Fruit fly (Drosophila melanogaster): ENCODE results near the gene CG11357.

DNA sequence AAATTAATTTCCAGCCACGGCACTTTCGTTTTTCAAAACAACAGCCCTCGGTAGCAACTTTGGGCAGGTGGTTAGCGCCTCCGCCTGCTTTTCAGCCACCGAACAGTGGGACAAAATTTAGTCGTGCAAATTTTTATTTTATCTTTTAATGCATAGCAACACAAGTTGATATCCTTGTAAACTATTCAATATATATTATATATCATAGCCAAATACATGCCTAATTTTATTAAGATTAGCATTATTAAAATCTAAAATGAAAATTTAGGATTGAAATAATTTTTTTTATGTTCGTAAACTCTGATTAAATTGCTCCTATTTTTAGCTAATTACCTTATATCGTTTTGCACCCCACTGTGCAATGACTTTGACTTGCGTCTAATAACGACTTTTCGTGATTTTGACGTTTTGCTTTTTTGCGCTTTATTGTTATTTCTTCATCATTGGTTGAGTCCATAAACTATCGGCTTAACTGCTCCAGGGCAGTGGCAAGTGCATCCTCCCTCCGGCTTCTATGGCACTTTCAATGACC, 32.9 kb upstream of the CG11357 start:
- TF ChIP-seq Sp1 (GFP tag; optimal IDR thresholded peaks at IDR 0.05) = no peak
- no peak for TF ChIP-seq br (GFP tag; optimal IDR thresholded peaks at IDR 0.05)
- no peak for TF ChIP-seq GATAd (GFP tag; optimal IDR thresholded peaks at IDR 0.05)
- no peak for TF ChIP-seq usp (GFP tag; optimal IDR thresholded peaks at IDR 0.05)
- no peak for TF ChIP-seq Hr78 (GFP tag; optimal IDR thresholded peaks at IDR 0.05)
- no peak for TF ChIP-seq N (GFP tag; optimal IDR thresholded peaks at IDR 0.05)
- TF ChIP-seq Abd-B (GFP tag; optimal IDR thresholded peaks at IDR 0.05) = no peak
- no peak for TF ChIP-seq foxo (GFP tag; optimal IDR thresholded peaks at IDR 0.05)
- TF ChIP-seq h (GFP tag; optimal IDR thresholded peaks at IDR 0.05) = no peak
- no peak for TF ChIP-seq psq (GFP tag; optimal IDR thresholded peaks at IDR 0.05)
- no peak for TF ChIP-seq Dfd (GFP tag; optimal IDR thresholded peaks at IDR 0.05)
- TF ChIP-seq lola (GFP tag; optimal IDR thresholded peaks at IDR 0.05) = no peak
